Worm (Caenorhabditis elegans) whole organism, L4/young adult: ENCODE data around the gene tat-1.
"Not testable (repeated sequence)": the region's sequence is repeated elsewhere in the genome, so short reads cannot be mapped to it uniquely, and the experiment has no call there.

Experiments used
- W03F9.2 ChIP-seq: fragments of 150-350 bp; optimal IDR thresholded peaks from 2 replicates; lab custom pipeline; 2014; ENCODE audit warnings: missing biosample characterization, missing genetic modification characterization
- dao-5 ChIP-seq: sonication (generic microtip); optimal IDR thresholded peaks from 2 replicates; lab custom pipeline; 2016; ENCODE audit warnings: missing genotype, missing genetic modification characterization, moderate library complexity, missing compliant biosample characterization
- him-1 ChIP-seq: sonication (generic microtip); optimal IDR thresholded peaks from 2 replicates; lab custom pipeline; 2016; ENCODE audit warnings: missing genotype, missing genetic modification reagents, missing genetic modification characterization, missing compliant biosample characterization

The tat-1 gene

ce11 chrIII:12411059-12411458, 10.5 kb downstream of the tat-1 start:
- TF ChIP-seq him-1 (tag; lab: Kevin White, UChicago), result no peak
- TF ChIP-seq W03F9.2 (tag; lab: Kevin White, UChicago), result no peak
- no peak for TF ChIP-seq dao-5 (tag; lab: Kevin White, UChicago)

ce11 chrIII:12410304-12410703, 11.2 kb downstream of the tat-1 start:
- TF ChIP-seq dao-5 (tag; lab: Kevin White, UChicago) (no peak), W03F9.2 (tag; lab: Kevin White, UChicago) (no peak), him-1 (tag; lab: Kevin White, UChicago) (no peak)

- no peak for TF ChIP-seq dao-5 (tag; lab: Kevin White, UChicago)
- no peak for TF ChIP-seq W03F9.2 (tag; lab: Kevin White, UChicago)
- TF ChIP-seq him-1 (tag; lab: Kevin White, UChicago), result no peak
Measured at ce11 chrIII:12399709-12400108, 21.8 kb downstream of the tat-1 start.

- TF ChIP-seq him-1 (tag; lab: Kevin White, UChicago) (no peak), W03F9.2 (tag; lab: Kevin White, UChicago) (no peak), dao-5 (tag; lab: Kevin White, UChicago) (no peak)
Measured at ce11 chrIII:12398468-12398867, 23.1 kb downstream of the tat-1 start.

ce11 chrIII:12395085-12395484, 26.4 kb downstream of the tat-1 start, which contains the start of gene Y49E10.10:
TSS of gene Y49E10.10 (plus strand) at chrIII:12395465.
- TF ChIP-seq him-1 (tag; lab: Kevin White, UChicago) (no peak), dao-5 (tag; lab: Kevin White, UChicago) (no peak), W03F9.2 (tag; lab: Kevin White, UChicago) (no peak)

- TF ChIP-seq W03F9.2 (tag; lab: Kevin White, UChicago), result no peak
- TF ChIP-seq him-1 (tag; lab: Kevin White, UChicago), result no peak
- no peak for TF ChIP-seq dao-5 (tag; lab: Kevin White, UChicago)
Measured at ce11 chrIII:12388106-12388505, 33.4 kb downstream of the tat-1 start.

- TF ChIP-seq dao-5, W03F9.2, him-1 (tag; lab: Kevin White, UChicago): not testable (repeated sequence)
Measured at ce11 chrIII:12386597-12386996, 34.9 kb downstream of the tat-1 start, which contains the start of gene Y49E10.30. TSS of gene Y49E10.30 (plus strand) at chrIII:12386897.

ce11 chrIII:12383709-12384108, 37.8 kb downstream of the tat-1 start, which contains the start of gene Y49E10.4:
TSS of gene Y49E10.4 (minus strand) at chrIII:12383809.
- not testable (repeated sequence) for TF ChIP-seq him-1, dao-5, W03F9.2 (tag; lab: Kevin White, UChicago)

ce11 chrIII:12377198-12377662, 44.3 kb downstream of the tat-1 start, which contains the start of gene pph-4.2:
TSS of gene pph-4.2 (minus strand) at chrIII:12377248.
- TF ChIP-seq him-1 (tag; lab: Kevin White, UChicago) (no peak), W03F9.2 (tag; lab: Kevin White, UChicago) (peak; percentile 9)

ce11 chrIII:12375614-12376013, 45.9 kb downstream of the tat-1 start:
- TF ChIP-seq W03F9.2 (tag; lab: Kevin White, UChicago) (no peak), dao-5 (tag; lab: Kevin White, UChicago) (no peak), him-1 (tag; lab: Kevin White, UChicago) (no peak)

ce11 chrIII:12373807-12374266, 47.7 kb downstream of the tat-1 start, which contains the start of gene glrx-5:
TSS of gene glrx-5 (minus strand) at chrIII:12373857.
- TF ChIP-seq dao-5 (tag; lab: Kevin White, UChicago), result no peak
- no peak for TF ChIP-seq W03F9.2 (tag; lab: Kevin White, UChicago)
- TF ChIP-seq him-1 (tag; lab: Kevin White, UChicago), result no peak

ce11 chrIII:12373306-12373705, 48.2 kb downstream of the tat-1 start:
- TF ChIP-seq him-1 (tag; lab: Kevin White, UChicago) (no peak), W03F9.2 (tag; lab: Kevin White, UChicago) (no peak), dao-5 (tag; lab: Kevin White, UChicago) (no peak)

- no peak for TF ChIP-seq dao-5 (tag; lab: Kevin White, UChicago)
- TF ChIP-seq W03F9.2 (tag; lab: Kevin White, UChicago), result no peak
- TF ChIP-seq him-1 (tag; lab: Kevin White, UChicago), result no peak
Measured at ce11 chrIII:12372080-12373065, 49.1 kb downstream of the tat-1 start.
